Worm (Caenorhabditis elegans) whole organism, mixed stage, embryonic: ENCODE data around the gene oxi-1.
A peak's percentile ranks its signal among the peaks of the same experiment; 100 is the strongest.

Source experiments
- M03D4.4 ChIP-seq: sonication (generic microtip); optimal IDR thresholded peaks from 2 replicates; lab custom pipeline; 2017; ENCODE audit warnings: mild to moderate bottlenecking, missing genetic modification characterization, missing compliant biosample characterization
- bed-3 ChIP-seq: fragments of 200-800 bp; sonication (Bioruptor generic); optimal IDR thresholded peaks from 3 replicates; lab custom pipeline; 2018; ENCODE audit warnings: mild to moderate bottlenecking, missing genetic modification characterization, moderate library complexity, missing compliant biosample characterization
- blmp-1 ChIP-seq: fragments of 150-350 bp; optimal IDR thresholded peaks from 2 replicates; lab custom pipeline; 2014; ENCODE audit warnings: missing biosample characterization, missing genetic modification characterization
- ceh-39 ChIP-seq: fragments of 150-350 bp; optimal IDR thresholded peaks from 2 replicates; lab custom pipeline; 2014; ENCODE audit warnings: missing biosample characterization, missing genetic modification characterization
- ceh-83 ChIP-seq: fragments of 200-800 bp; sonication (Bioruptor generic); optimal IDR thresholded peaks from 2 replicates; lab custom pipeline; 2018; ENCODE audit warnings: mild to moderate bottlenecking, missing genetic modification characterization, missing compliant biosample characterization
- ces-1 ChIP-seq: fragments of 150-350 bp; optimal IDR thresholded peaks from 2 replicates; lab custom pipeline; 2014; ENCODE audit warnings: missing biosample characterization, missing genetic modification reagents, missing genetic modification characterization
- cnd-1 ChIP-seq: fragments of 200-800 bp; sonication (Bioruptor generic); optimal IDR thresholded peaks from 2 replicates; lab custom pipeline; 2018; ENCODE audit warnings: mild to moderate bottlenecking, missing genetic modification characterization, missing compliant biosample characterization
- drap-1 ChIP-seq: fragments of 200-800 bp; sonication (Bioruptor generic); optimal IDR thresholded peaks from 3 replicates; lab custom pipeline; 2018; ENCODE audit warnings: mild to moderate bottlenecking, missing genetic modification characterization, missing compliant biosample characterization
- elt-1 ChIP-seq: sonication (generic microtip); optimal IDR thresholded peaks from 2 replicates; lab custom pipeline; 2017; ENCODE audit warnings: missing genetic modification characterization, mild to moderate bottlenecking, missing compliant biosample characterization, antibody characterized with exemption, moderate library complexity, borderline replicate concordance; ENCODE audit not compliant: insufficient read depth
- elt-3 ChIP-seq: fragments of 150-350 bp; optimal IDR thresholded peaks from 2 replicates; lab custom pipeline; 2014; ENCODE audit warnings: missing biosample characterization, missing genetic modification characterization
- flh-1 ChIP-seq: fragments of 200-800 bp; sonication (Bioruptor generic); optimal IDR thresholded peaks from 2 replicates; lab custom pipeline; 2018; ENCODE audit warnings: mild to moderate bottlenecking, missing genetic modification characterization, moderate library complexity, missing compliant biosample characterization
- ham-2 ChIP-seq: fragments of 200-800 bp; sonication (Bioruptor generic); optimal IDR thresholded peaks from 2 replicates; lab custom pipeline; 2018; ENCODE audit warnings: mild to moderate bottlenecking, missing genetic modification characterization, missing compliant biosample characterization
- hlh-1 ChIP-seq: fragments of 150-350 bp; optimal IDR thresholded peaks from 2 replicates; lab custom pipeline; 2014; ENCODE audit warnings: missing biosample characterization, missing genetic modification reagents, missing genetic modification characterization
- lin-13 ChIP-seq: fragments of 150-350 bp; optimal IDR thresholded peaks from 2 replicates; lab custom pipeline; 2014; ENCODE audit warnings: missing biosample characterization, missing genetic modification characterization
- lin-32 ChIP-seq: fragments of 200-800 bp; sonication (Bioruptor generic); optimal IDR thresholded peaks from 2 replicates; lab custom pipeline; 2018; ENCODE audit warnings: mild to moderate bottlenecking, missing genetic modification characterization, missing compliant biosample characterization
- lsy-2 ChIP-seq: fragments of 150-350 bp; optimal IDR thresholded peaks from 2 replicates; lab custom pipeline; 2014; ENCODE audit warnings: missing biosample characterization, missing genetic modification characterization
- mab-5 ChIP-seq: fragments of 150-350 bp; optimal IDR thresholded peaks from 2 replicates; lab custom pipeline; 2014; ENCODE audit warnings: missing biosample characterization, missing genetic modification characterization
- mep-1 ChIP-seq: fragments of 150-350 bp; optimal IDR thresholded peaks from 2 replicates; lab custom pipeline; 2017; ENCODE audit warnings: missing biosample characterization, missing genetic modification reagents, missing genetic modification characterization, inconsistent platforms
- nhr-2 ChIP-seq: fragments of 150-350 bp; optimal IDR thresholded peaks from 2 replicates; lab custom pipeline; 2014; ENCODE audit warnings: missing biosample characterization, missing genetic modification characterization
- nhr-28 ChIP-seq: fragments of 150-350 bp; optimal IDR thresholded peaks from 2 replicates; lab custom pipeline; 2014; ENCODE audit warnings: missing biosample characterization, missing genetic modification characterization
- nhr-76 ChIP-seq: sonication (generic microtip); optimal IDR thresholded peaks from 2 replicates; lab custom pipeline; 2017; ENCODE audit warnings: missing biosample characterization, missing genetic modification characterization
- sem-2 ChIP-seq: fragments of 200-800 bp; sonication (Bioruptor generic); optimal IDR thresholded peaks from 2 replicates; lab custom pipeline; 2018; ENCODE audit warnings: mild to moderate bottlenecking, missing genetic modification characterization, missing compliant biosample characterization
- snpc-4 ChIP-seq: fragments of 150-350 bp; optimal IDR thresholded peaks from 2 replicates; lab custom pipeline; 2014; ENCODE audit warnings: missing biosample characterization, missing genetic modification characterization
- unc-120 ChIP-seq: sonication (generic microtip); optimal IDR thresholded peaks from 2 replicates; lab custom pipeline; 2017; ENCODE audit warnings: missing genetic modification characterization, missing compliant biosample characterization; ENCODE audit not compliant: poor library complexity, severe bottlenecking
- unc-39 ChIP-seq: fragments of 150-350 bp; optimal IDR thresholded peaks from 2 replicates; lab custom pipeline; 2014; ENCODE audit warnings: missing biosample characterization, missing genetic modification characterization
- zip-8 ChIP-seq: fragments of 150-350 bp; optimal IDR thresholded peaks from 2 replicates; lab custom pipeline; 2014; ENCODE audit warnings: missing biosample characterization, missing genetic modification characterization
- ztf-11 ChIP-seq: fragments of 150-350 bp; optimal IDR thresholded peaks from 2 replicates; lab custom pipeline; 2014; ENCODE audit warnings: missing biosample characterization, missing genetic modification characterization

oxi-1 gene

ce11 chrIII:10820592-10821242, 37.4 kb upstream of the oxi-1 start:
- no peak for TF ChIP-seq ztf-11 (tag; lab: Kevin White, UChicago)
- TF ChIP-seq lsy-2 (tag; lab: Kevin White, UChicago) = peak; percentile 8

ce11 chrIII:10822494-10823113, 35.5 kb upstream of the oxi-1 start:
- TF ChIP-seq unc-120 (tag; lab: Kevin White, UChicago) (no peak), zip-8 (peak; percentile 22), M03D4.4 (tag; lab: Kevin White, UChicago) (no peak), mep-1 (no peak), unc-39 (tag; lab: Kevin White, UChicago) (no peak)

DNA sequence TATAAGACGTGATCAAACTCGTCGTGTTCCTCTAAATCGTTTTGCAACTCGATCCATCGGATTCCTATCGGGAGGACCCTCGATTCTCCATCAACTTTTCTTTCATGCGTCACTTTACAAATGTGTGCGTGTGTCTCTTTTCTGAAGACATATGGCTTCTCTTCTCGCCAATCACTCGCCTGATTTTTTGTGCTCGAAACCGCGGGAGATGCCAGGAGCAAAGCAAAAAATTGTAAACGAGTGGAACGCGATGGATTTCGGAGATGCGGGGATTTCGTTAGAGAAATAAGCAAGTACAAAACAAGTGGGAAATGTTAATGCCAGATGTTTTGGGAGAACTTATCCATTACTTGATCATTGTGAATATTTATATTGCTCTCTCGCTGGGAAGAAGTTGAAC, 33.9 kb upstream of the oxi-1 start:
- TF ChIP-seq mep-1 = no peak
- peak; percentile 12 for TF ChIP-seq unc-120 (tag; lab: Kevin White, UChicago)
- no peak for TF ChIP-seq blmp-1
- TF ChIP-seq hlh-1 (tag; lab: Kevin White, UChicago) = peak; percentile 30

ce11 chrIII:10825088-10825487, 33.0 kb upstream of the oxi-1 start:
- TF ChIP-seq hlh-1 (tag; lab: Kevin White, UChicago) (no peak), flh-1 (GFP tag; lab: Kevin White, UChicago) (no peak), lin-32 (no peak), nhr-28 (tag; lab: Kevin White, UChicago) (no peak), bed-3 (GFP tag; lab: Kevin White, UChicago) (no peak), lin-13 (tag; lab: Kevin White, UChicago) (no peak), unc-120 (tag; lab: Kevin White, UChicago) (no peak)

- peak; percentile 6 for TF ChIP-seq zip-8
- no peak for TF ChIP-seq ces-1 (GFP tag; lab: Kevin White, UChicago)
- no peak for TF ChIP-seq elt-3
- TF ChIP-seq elt-1 (tag; lab: Kevin White, UChicago) = peak; percentile 59
- no peak for TF ChIP-seq ham-2 (GFP tag; lab: Kevin White, UChicago)
- no peak for TF ChIP-seq sem-2 (GFP tag; lab: Kevin White, UChicago)
- TF ChIP-seq cnd-1 (tag; lab: Kevin White, UChicago) = no peak
- no peak for TF ChIP-seq ceh-39
- no peak for TF ChIP-seq lsy-2 (tag; lab: Kevin White, UChicago)
- TF ChIP-seq drap-1 (GFP tag; lab: Kevin White, UChicago) = no peak
These were observed 26.6 kb upstream of the oxi-1 start for ce11 chrIII:10831483-10831882.

DNA sequence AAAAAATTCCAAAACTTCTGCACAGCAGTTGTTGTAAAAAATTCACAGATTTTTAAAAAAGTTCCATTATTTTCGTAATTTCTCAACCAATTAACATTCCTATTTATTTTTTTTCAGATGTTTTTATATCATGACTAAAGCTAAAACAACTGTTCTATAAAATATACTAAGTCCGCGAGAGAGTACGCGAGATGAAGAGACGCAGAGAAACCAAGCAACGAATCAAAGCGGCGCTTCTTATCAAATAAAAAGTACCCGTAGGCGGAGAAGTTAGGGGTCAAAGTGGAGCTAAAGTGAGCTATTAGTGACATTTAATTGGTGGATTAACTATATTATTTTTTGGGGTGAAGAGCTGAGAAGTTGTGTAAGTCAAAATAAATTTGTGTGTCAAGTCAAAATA, 25.4 kb upstream of the oxi-1 start, which contains the start of gene sbsp-1:
TSS of gene sbsp-1 (plus strand) at position 301 of the 400 bp plus-strand sequence.
- no peak for TF ChIP-seq ham-2 (GFP tag; lab: Kevin White, UChicago)
- no peak for TF ChIP-seq ztf-11 (tag; lab: Kevin White, UChicago)
- no peak for TF ChIP-seq mab-5 (tag; lab: Kevin White, UChicago)
- TF ChIP-seq unc-39 (tag; lab: Kevin White, UChicago) = no peak
- TF ChIP-seq blmp-1 = no peak
- no peak for TF ChIP-seq cnd-1 (tag; lab: Kevin White, UChicago)
- TF ChIP-seq zip-8 = no peak
- no peak for TF ChIP-seq ceh-83
- TF ChIP-seq nhr-28 (tag; lab: Kevin White, UChicago) = no peak
- no peak for TF ChIP-seq unc-120 (tag; lab: Kevin White, UChicago)
- TF ChIP-seq snpc-4 = no peak
- no peak for TF ChIP-seq ceh-39
- no peak for TF ChIP-seq sem-2 (GFP tag; lab: Kevin White, UChicago)
- TF ChIP-seq lin-32 = no peak
- TF ChIP-seq nhr-76 (tag; lab: Kevin White, UChicago) = no peak
- TF ChIP-seq flh-1 (GFP tag; lab: Kevin White, UChicago) = no peak
- no peak for TF ChIP-seq elt-3
- TF ChIP-seq lsy-2 (tag; lab: Kevin White, UChicago) = no peak
- no peak for TF ChIP-seq lin-13 (tag; lab: Kevin White, UChicago)
- no peak for TF ChIP-seq nhr-2 (tag; lab: Kevin White, UChicago)
